Fruit fly (Drosophila melanogaster): ENCODE measurements around the gene Cpr64Ac.

The Cpr64Ac gene

DNA sequence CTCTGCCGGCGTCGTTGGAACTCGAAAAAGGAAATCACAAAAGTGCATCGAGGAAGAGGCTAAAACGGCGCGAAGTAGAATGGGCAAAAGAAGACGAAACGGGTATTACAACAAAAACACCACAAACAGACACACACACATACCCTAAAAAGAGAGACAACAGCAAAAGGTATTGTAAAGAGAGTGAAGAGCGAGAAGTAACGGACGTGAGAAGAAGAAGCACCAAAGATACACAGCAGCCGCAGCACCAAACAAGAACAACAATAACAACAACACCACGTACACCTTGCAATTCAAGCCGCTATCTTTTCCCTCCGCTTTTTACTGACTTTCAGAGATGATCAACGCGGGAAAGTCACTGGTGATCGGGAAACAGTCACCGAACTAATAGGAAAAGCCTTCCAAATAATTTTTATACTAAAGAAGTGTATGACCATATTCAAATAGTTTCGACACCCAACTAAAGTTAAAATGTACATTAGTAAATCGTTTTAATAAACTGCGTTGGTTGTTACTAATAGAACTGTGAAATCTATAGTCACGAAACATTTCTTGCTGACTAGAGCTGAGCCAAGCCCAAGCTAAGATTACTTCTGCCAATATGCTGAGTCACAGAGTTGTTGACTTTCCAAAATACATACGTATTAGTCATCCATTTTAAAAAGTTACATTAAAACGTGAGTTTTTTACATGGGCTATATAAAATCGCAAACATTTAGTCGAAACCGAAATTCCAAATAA, 39.6 kb upstream of the Cpr64Ac start (continued):
- no peak for TF ChIP-seq CG9437 (GFP tag; optimal IDR thresholded peaks at IDR 0.05)
- peak; percentile 81 for TF ChIP-seq CG3163 (GFP tag; optimal IDR thresholded peaks at IDR 0.05)
- peak; percentile 54 for TF ChIP-seq HmgD (GFP tag; optimal IDR thresholded peaks at IDR 0.05)
- peak; percentile 90 for TF ChIP-seq pros (GFP tag; optimal IDR thresholded peaks at IDR 0.05)
- peak; percentile 65 for TF ChIP-seq nom (GFP tag; optimal IDR thresholded peaks at IDR 0.05)
- TF ChIP-seq oc (tag; optimal IDR thresholded peaks at IDR 0.05) = no peak
- no peak for TF ChIP-seq MBD-R2 (GFP tag; IDR thresholded peaks at IDR 0.05)
- peak; percentile 20 for TF ChIP-seq Atf-2 (GFP tag; optimal IDR thresholded peaks at IDR 0.05)
- TF ChIP-seq CG4360 (GFP tag; IDR thresholded peaks at IDR 0.05) = peak; percentile 99
- TF ChIP-seq Med (GFP tag) = peak; percentile 43
- TF ChIP-seq ci (GFP tag; IDR thresholded peaks at IDR 0.05) = 0 out of 3 replicates have a peak, but pooled peaks have one; percentile 24
- TF ChIP-seq fd102C (GFP tag; optimal IDR thresholded peaks at IDR 0.05) = no peak
- peak; percentile 46 for TF ChIP-seq kni (GFP tag; optimal IDR thresholded peaks at IDR 0.05)
- TF ChIP-seq row (GFP tag; IDR thresholded peaks at IDR 0.05) = peak; percentile 40
- TF ChIP-seq ranshi (GFP tag; IDR thresholded peaks at IDR 0.05) = no peak
- peak in 1 of 3 experiments; percentile 8 for TF ChIP-seq lola (GFP tag; optimal IDR thresholded peaks at IDR 0.05)
- TF ChIP-seq Mrtf (GFP tag; IDR thresholded peaks at IDR 0.05) = no peak
- no peak for TF ChIP-seq C15 (GFP tag; IDR thresholded peaks at IDR 0.05)
- TF ChIP-seq CG15011 (GFP tag; optimal IDR thresholded peaks at IDR 0.05) = no peak
- TF ChIP-seq CG2199 (GFP tag; IDR thresholded peaks at IDR 0.05) = 0 out of 3 replicates have a peak, but pooled peaks have one; percentile 16
- TF ChIP-seq CG17385 (GFP tag; optimal IDR thresholded peaks at IDR 0.05) = peak; percentile 91
- TF ChIP-seq CG2202 (tag; optimal IDR thresholded peaks at IDR 0.05) = no peak
- TF ChIP-seq CG31441 (GFP tag; IDR thresholded peaks at IDR 0.05) = peak; percentile 48; the same call in 1 of the 2 replicates
- no peak for TF ChIP-seq CG18619 (GFP tag; optimal IDR thresholded peaks at IDR 0.05)
- TF ChIP-seq CG6689 (GFP tag; IDR thresholded peaks at IDR 0.05) = no peak
- peak; percentile 23 to 75 for TF ChIP-seq tll (GFP tag; optimal IDR thresholded peaks at IDR 0.05)

DNA sequence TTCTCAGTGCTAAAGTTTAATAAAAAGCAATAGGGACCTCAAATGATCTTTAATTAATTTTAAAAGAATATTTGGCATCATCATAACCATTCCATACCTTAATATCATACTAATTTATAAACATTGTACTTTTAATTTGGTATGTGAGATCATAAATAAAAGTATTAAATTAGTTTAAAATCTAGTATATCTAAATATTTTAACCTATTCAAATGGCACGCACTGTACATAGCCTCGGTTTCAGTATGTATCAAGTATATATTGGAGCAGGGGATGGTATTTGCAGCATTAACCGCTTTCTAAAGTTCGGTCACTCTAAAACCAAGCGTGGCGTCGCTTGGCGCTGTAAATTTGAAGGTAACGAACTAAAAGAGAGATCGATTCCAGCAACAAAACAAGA, 29.7 kb upstream of the Cpr64Ac start, which contains the start of gene pav:
Gene pav (plus strand): TSS at position 307 of the 400 bp plus-strand sequence.
- TF ChIP-seq YL-1 (GFP tag; optimal IDR thresholded peaks at IDR 0.05) (peak; percentile 66), CG4328 (GFP tag; optimal IDR thresholded peaks at IDR 0.05) (no peak), CG13775 (GFP tag; optimal IDR thresholded peaks at IDR 0.05) (peak; percentile 30), vnd (GFP tag; IDR thresholded peaks at IDR 0.05; ENCODE audit: partially characterized antibody) (no peak), stwl (tag; optimal IDR thresholded peaks at IDR 0.05) (peak; percentile 39), wek (GFP tag; optimal IDR thresholded peaks at IDR 0.05) (no peak), Opbp (GFP tag; IDR thresholded peaks at IDR 0.05; ENCODE audit: partially characterized antibody) (0 out of 3 replicates have a peak, but pooled peaks have one; percentile 6), ERR (GFP tag; optimal IDR thresholded peaks at IDR 0.05) (no peak), CG18764 (GFP tag; optimal IDR thresholded peaks at IDR 0.05) (no peak), CG15479 (GFP tag; optimal IDR thresholded peaks at IDR 0.05) (no peak), Asciz (GFP tag; optimal IDR thresholded peaks at IDR 0.05) (no peak), Chrac-16 (GFP tag; optimal IDR thresholded peaks at IDR 0.05) (peak; percentile 14), pan (optimal IDR thresholded peaks at IDR 0.05) (no peak), pan (GFP tag; optimal IDR thresholded peaks at IDR 0.05 in 1 of 2, IDR thresholded peaks at IDR 0.05 in 1 of 2) (peak in 1 of 2 experiments; percentile 46), CG7372 (GFP tag; IDR thresholded peaks at IDR 0.05) (peak; percentile 58), CG12155 (GFP tag; optimal IDR thresholded peaks at IDR 0.05) (peak; percentile 19), Max (GFP tag; optimal IDR thresholded peaks at IDR 0.05) (peak; percentile 27), Lhr (GFP tag; optimal IDR thresholded peaks at IDR 0.05) (no peak), CG11696 (GFP tag; IDR thresholded peaks at IDR 0.05) (peak; percentile 97), bsh (GFP tag; optimal IDR thresholded peaks at IDR 0.05) (peak in 1 of 2 experiments; percentile 41), dysf (GFP tag; IDR thresholded peaks at IDR 0.05) (peak; percentile 70; the same call in 2 of the 3 replicates), slbo (GFP tag; IDR thresholded peaks at IDR 0.05) (peak; percentile 40; the same call in 1 of the 2 replicates), Elba2 (GFP tag; optimal IDR thresholded peaks at IDR 0.05) (peak; percentile 9), stc (GFP tag; IDR thresholded peaks at IDR 0.05) (peak; percentile 72)

All from whole organism, embryonic.